Worm (Caenorhabditis elegans) whole organism, mixed stage, embryonic: ENCODE measurements around the gene fbxc-31.

Experiments used
- bed-3 ChIP-seq: fragments of 200-800 bp; sonication (Bioruptor generic); optimal IDR thresholded peaks from 3 replicates; lab custom pipeline; 2018; ENCODE audit warnings: mild to moderate bottlenecking, missing genetic modification characterization, moderate library complexity, missing compliant biosample characterization
- ceh-39 ChIP-seq: fragments of 150-350 bp; optimal IDR thresholded peaks from 2 replicates; lab custom pipeline; 2014; ENCODE audit warnings: missing biosample characterization, missing genetic modification characterization
- ceh-43 ChIP-seq: fragments of 200-800 bp; sonication (Bioruptor generic); optimal IDR thresholded peaks from 2 replicates; lab custom pipeline; 2018; ENCODE audit warnings: mild to moderate bottlenecking, missing genetic modification characterization, moderate library complexity, missing compliant biosample characterization
- ceh-83 ChIP-seq: fragments of 200-800 bp; sonication (Bioruptor generic); optimal IDR thresholded peaks from 2 replicates; lab custom pipeline; 2018; ENCODE audit warnings: mild to moderate bottlenecking, missing genetic modification characterization, missing compliant biosample characterization
- cnd-1 ChIP-seq: fragments of 200-800 bp; sonication (Bioruptor generic); optimal IDR thresholded peaks from 2 replicates; lab custom pipeline; 2018; ENCODE audit warnings: mild to moderate bottlenecking, missing genetic modification characterization, missing compliant biosample characterization
- elt-3 ChIP-seq: fragments of 150-350 bp; optimal IDR thresholded peaks from 2 replicates; lab custom pipeline; 2014; ENCODE audit warnings: missing biosample characterization, missing genetic modification characterization
- lin-13 ChIP-seq: fragments of 150-350 bp; optimal IDR thresholded peaks from 2 replicates; lab custom pipeline; 2014; ENCODE audit warnings: missing biosample characterization, missing genetic modification characterization
- lin-32 ChIP-seq: fragments of 200-800 bp; sonication (Bioruptor generic); optimal IDR thresholded peaks from 2 replicates; lab custom pipeline; 2018; ENCODE audit warnings: mild to moderate bottlenecking, missing genetic modification characterization, missing compliant biosample characterization
- mep-1 ChIP-seq: fragments of 150-350 bp; optimal IDR thresholded peaks from 2 replicates; lab custom pipeline; 2017; ENCODE audit warnings: missing biosample characterization, missing genetic modification reagents, missing genetic modification characterization, inconsistent platforms
- nhr-2 ChIP-seq: fragments of 150-350 bp; optimal IDR thresholded peaks from 2 replicates; lab custom pipeline; 2014; ENCODE audit warnings: missing biosample characterization, missing genetic modification characterization
- nhr-28 ChIP-seq: fragments of 150-350 bp; optimal IDR thresholded peaks from 2 replicates; lab custom pipeline; 2014; ENCODE audit warnings: missing biosample characterization, missing genetic modification characterization
- pha-4 ChIP-seq: fragments of 150-350 bp; optimal IDR thresholded peaks from 2 replicates; lab custom pipeline; 2018; ENCODE audit warnings: missing biosample characterization, missing genetic modification reagents, missing genetic modification characterization
- tbx-8 ChIP-seq: fragments of 200-800 bp; sonication (Bioruptor generic); optimal IDR thresholded peaks from 2 replicates; lab custom pipeline; 2018; ENCODE audit warnings: mild to moderate bottlenecking, missing genetic modification characterization, moderate library complexity, missing compliant biosample characterization
- unc-120 ChIP-seq: sonication (generic microtip); optimal IDR thresholded peaks from 2 replicates; lab custom pipeline; 2017; ENCODE audit warnings: missing genetic modification characterization, missing compliant biosample characterization; ENCODE audit not compliant: poor library complexity, severe bottlenecking
- unc-62 ChIP-seq: fragments of 150-350 bp; optimal IDR thresholded peaks from 2 replicates; lab custom pipeline; 2014; ENCODE audit warnings: missing biosample characterization, missing genetic modification reagents, missing genetic modification characterization
- ztf-11 ChIP-seq: fragments of 150-350 bp; optimal IDR thresholded peaks from 2 replicates; lab custom pipeline; 2014; ENCODE audit warnings: missing biosample characterization, missing genetic modification characterization

Gene fbxc-31

DNA sequence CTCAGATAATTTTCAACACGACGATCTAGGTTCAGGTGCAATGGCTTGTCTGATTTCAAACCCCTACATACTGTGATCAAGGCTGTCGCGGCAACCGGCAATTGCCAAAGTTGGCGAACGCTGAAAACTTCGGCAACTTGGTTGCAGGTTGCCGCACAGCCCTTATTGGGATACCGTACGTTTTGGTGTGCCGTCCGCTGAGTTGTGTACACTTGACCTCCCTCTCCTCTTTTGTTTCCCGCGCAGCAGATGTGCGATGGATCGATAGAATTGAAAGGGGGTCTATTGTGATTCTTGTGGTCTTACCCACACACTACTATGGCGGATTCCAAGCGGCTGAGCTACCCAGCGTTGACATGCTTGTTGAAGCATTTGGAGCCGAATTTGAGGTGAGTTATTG, 48.4 kb downstream of the fbxc-31 start, which contains the start of the genes C32B5.18 and C32B5.7:
C32B5.18 (plus strand) TSS at position 301 of the 400 bp plus-strand sequence.
C32B5.7 (plus strand) TSS at position 311 of the 400 bp plus-strand sequence.
- TF ChIP-seq unc-62 (GFP tag; lab: Kevin White, UChicago) (no peak), unc-120 (tag; lab: Kevin White, UChicago) (no peak), bed-3 (no peak), nhr-2 (tag; lab: Kevin White, UChicago) (peak; percentile 13), cnd-1 (tag; lab: Kevin White, UChicago) (peak; percentile 35), ceh-43 (GFP tag; lab: Kevin White, UChicago) (no peak), pha-4 (no peak), ceh-39 (tag; lab: Kevin White, UChicago) (peak; percentile 20), mep-1 (tag; lab: Kevin White, UChicago) (no peak), nhr-28 (tag; lab: Kevin White, UChicago) (no peak), ceh-83 (GFP tag; lab: Kevin White, UChicago) (no peak)
- TF ChIP-seq, all 35 proteins: peak for 3

DNA sequence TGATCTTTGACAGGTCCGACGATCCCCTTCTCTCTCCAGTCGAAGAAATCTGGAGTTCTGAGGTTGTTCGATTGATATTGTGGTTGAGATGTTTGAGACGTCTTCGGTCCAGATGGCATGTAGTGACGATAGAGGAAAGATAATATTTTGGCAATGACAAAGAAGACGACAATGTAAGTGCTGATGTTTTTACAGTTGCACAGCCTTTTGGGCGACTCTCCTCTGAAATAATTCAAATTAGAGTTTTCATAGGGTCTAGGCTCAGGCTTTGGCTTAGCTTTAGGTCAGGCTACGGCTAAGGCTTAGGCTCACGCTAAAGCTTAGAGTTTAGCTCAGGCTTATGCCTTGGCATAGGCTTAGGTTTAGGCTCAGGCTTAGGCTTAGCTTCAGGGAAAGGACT, 50.2 kb downstream of the fbxc-31 start, which contains the start of gene C32B5.13:
C32B5.13 (minus strand) TSS at position 101 of the 400 bp plus-strand sequence.
- TF ChIP-seq tbx-8 (GFP tag; lab: Kevin White, UChicago) (no peak), ztf-11 (tag; lab: Kevin White, UChicago) (no peak), nhr-28 (tag; lab: Kevin White, UChicago) (no peak), lin-13 (tag; lab: Kevin White, UChicago) (no peak), lin-32 (GFP tag; lab: Kevin White, UChicago) (no peak), pha-4 (no peak), elt-3 (tag; lab: Kevin White, UChicago) (no peak)
